Worm (Caenorhabditis elegans) whole organism, midembryonic: ENCODE results near the gene hil-1.

Source experiments
- T22C8.4 ChIP-seq: fragments of 200-800 bp; sonication (Bioruptor generic); IDR thresholded peaks from 2 replicates; pipeline ENCODE4 v1.3.6; 2022; ENCODE audit warnings: missing genetic modification characterization, missing compliant biosample characterization
- cog-1 ChIP-seq: sonication (generic microtip); optimal IDR thresholded peaks from 2 replicates; lab custom pipeline; 2016; ENCODE audit warnings: missing genetic modification characterization, missing compliant biosample characterization
- flt-1 ChIP-seq: fragments of 200-800 bp; sonication (Bioruptor generic); IDR thresholded peaks from 2 replicates; pipeline ENCODE4 v1.3.6; 2022; ENCODE audit warnings: missing genetic modification characterization, missing compliant biosample characterization
- klf-2 ChIP-seq: fragments of 200-800 bp; sonication (Bioruptor generic); conservative IDR thresholded peaks from 2 replicates; pipeline ENCODE4 v1.3.6; 2022; ENCODE audit warnings: missing genetic modification reagents, missing genetic modification characterization, missing compliant biosample characterization
- med-1 ChIP-seq: sonication (generic microtip); optimal IDR thresholded peaks from 2 replicates; lab custom pipeline; 2017; ENCODE audit warnings: missing genetic modification characterization, mild to moderate bottlenecking, missing compliant biosample characterization, antibody characterized with exemption, missing genetic modification reagents; ENCODE audit not compliant: insufficient read depth
- ref-1 ChIP-seq: fragments of 200-800 bp; sonication (Bioruptor generic); conservative IDR thresholded peaks from 2 replicates; pipeline ENCODE4 v1.3.6; 2022; ENCODE audit warnings: missing genetic modification reagents, missing genetic modification characterization, missing compliant biosample characterization
- tab-1 ChIP-seq: fragments of 200-800 bp; sonication (Bioruptor generic); IDR thresholded peaks from 2 replicates; pipeline ENCODE4 v1.3.6; 2022; ENCODE audit warnings: missing genetic modification characterization, missing compliant biosample characterization
- ztf-23 ChIP-seq: fragments of 200-800 bp; sonication (Bioruptor generic); IDR thresholded peaks from 2 replicates; pipeline ENCODE4 v1.3.6; 2022; ENCODE audit warnings: missing genetic modification reagents, missing genetic modification characterization, missing compliant biosample characterization
- ztf-29 ChIP-seq: fragments of 200-800 bp; sonication (Bioruptor generic); IDR thresholded peaks from 2 replicates; pipeline ENCODE4 v1.3.6; 2022; ENCODE audit warnings: missing genetic modification reagents, missing genetic modification characterization, missing compliant biosample characterization

The hil-1 gene

DNA sequence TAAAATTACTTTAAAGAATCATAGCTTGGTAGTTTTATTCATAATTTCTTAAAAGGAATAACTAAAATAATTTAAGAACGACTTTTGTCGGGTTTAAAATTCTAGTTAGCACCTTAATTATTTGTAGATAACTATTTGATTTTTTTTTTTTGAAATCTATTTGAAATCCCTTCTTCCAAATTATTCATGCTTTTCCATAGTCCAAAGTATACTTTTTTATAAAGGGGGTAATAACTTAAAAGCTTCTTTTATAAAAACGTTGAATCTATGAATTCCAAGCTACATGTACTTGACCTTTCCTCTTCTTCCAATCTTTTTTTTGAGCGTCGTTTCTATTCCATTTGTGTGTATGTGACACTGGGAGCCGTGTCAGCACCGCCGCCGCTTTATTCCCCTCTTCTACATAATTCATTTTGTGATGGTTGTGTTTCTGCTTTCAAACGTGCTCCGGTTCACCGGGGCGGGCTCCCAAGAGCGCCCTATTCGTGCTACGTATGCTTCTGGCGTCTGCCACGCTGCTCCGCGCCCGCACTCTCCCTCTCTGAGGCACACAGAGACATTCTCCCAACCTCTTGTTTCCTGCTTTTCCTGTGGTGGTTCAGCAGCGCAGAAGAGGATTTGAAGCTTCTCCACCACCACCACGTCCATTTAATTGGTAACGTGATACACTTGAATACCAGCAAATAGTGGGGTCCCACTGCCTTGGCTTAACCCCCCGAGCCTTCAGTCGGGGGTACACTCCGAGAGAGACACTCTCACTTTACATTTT lies 15.9 kb upstream of the hil-1 start:
- no peak for TF ChIP-seq ztf-23 (GFP tag; lab: Robert Waterston, UW)
- no peak for TF ChIP-seq cog-1 (tag; lab: Kevin White, UChicago)
- TF ChIP-seq ref-1 (GFP tag; lab: Robert Waterston, UW), result no peak
- no peak for TF ChIP-seq tab-1 (GFP tag; lab: Robert Waterston, UW)
- TF ChIP-seq flt-1 (GFP tag; lab: Robert Waterston, UW), result no peak
- TF ChIP-seq T22C8.4, result no peak
- no peak for TF ChIP-seq ztf-29 (GFP tag; lab: Robert Waterston, UW)
- no peak for TF ChIP-seq med-1 (GFP tag; lab: Kevin White, UChicago)
- TF ChIP-seq klf-2 (GFP tag; lab: Robert Waterston, UW), result no peak

DNA sequence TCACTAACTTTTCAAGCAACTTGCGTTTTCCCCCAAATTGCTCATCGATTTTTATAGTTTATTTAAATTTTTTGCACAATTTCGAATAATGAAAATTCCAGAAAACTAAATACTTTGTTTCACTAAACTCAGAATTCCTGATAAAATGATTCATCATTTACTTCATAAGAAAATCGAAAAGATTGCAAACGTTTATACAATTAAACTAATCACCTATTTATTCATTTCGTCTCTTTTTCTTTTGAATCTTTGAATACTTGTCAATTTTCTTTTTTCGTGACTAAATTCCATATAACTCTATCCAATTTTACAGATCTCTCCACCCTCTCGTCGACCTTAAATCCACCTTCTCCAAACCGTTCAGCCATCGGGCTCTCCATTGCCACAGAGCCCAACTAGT lies 13.0 kb upstream of the hil-1 start, which contains the start of gene C30G7.2:
C30G7.2 (plus strand) TSS at position 301 of the 400 bp plus-strand sequence.
- no peak for TF ChIP-seq T22C8.4
- TF ChIP-seq cog-1 (tag; lab: Kevin White, UChicago), result no peak
- no peak for TF ChIP-seq ztf-29 (GFP tag; lab: Robert Waterston, UW)
- TF ChIP-seq tab-1 (GFP tag; lab: Robert Waterston, UW), result no peak
- no peak for TF ChIP-seq ztf-23 (GFP tag; lab: Robert Waterston, UW)
- no peak for TF ChIP-seq flt-1 (GFP tag; lab: Robert Waterston, UW)
- TF ChIP-seq med-1 (GFP tag; lab: Kevin White, UChicago), result no peak
- no peak for TF ChIP-seq klf-2 (GFP tag; lab: Robert Waterston, UW)
- no peak for TF ChIP-seq ref-1 (GFP tag; lab: Robert Waterston, UW)

DNA sequence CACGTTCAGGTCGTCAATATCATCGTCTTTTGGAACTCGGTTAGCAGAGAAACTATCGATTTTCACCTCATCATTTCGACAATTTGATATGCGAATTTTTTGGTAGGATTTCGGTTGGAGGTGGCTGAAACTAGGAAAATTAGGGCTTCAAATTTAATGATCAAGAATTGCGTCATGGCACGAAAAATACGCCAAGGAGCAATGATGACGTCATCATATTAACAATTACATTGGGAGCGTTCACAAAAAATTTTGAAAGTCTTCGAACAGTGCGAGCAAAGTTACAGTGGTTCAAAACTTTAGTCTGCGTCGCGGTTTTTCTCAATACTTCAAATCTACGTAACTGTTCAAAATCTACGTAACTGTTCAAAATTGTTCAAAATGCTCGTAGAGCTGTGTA lies 6.7 kb upstream of the hil-1 start:
- no peak for TF ChIP-seq ztf-23 (GFP tag; lab: Robert Waterston, UW)
- no peak for TF ChIP-seq T22C8.4
- no peak for TF ChIP-seq ztf-29 (GFP tag; lab: Robert Waterston, UW)
- no peak for TF ChIP-seq med-1 (GFP tag; lab: Kevin White, UChicago)
- no peak for TF ChIP-seq klf-2 (GFP tag; lab: Robert Waterston, UW)
- no peak for TF ChIP-seq cog-1 (tag; lab: Kevin White, UChicago)
- no peak for TF ChIP-seq flt-1 (GFP tag; lab: Robert Waterston, UW)
- TF ChIP-seq tab-1 (GFP tag; lab: Robert Waterston, UW), result no peak
- TF ChIP-seq ref-1 (GFP tag; lab: Robert Waterston, UW), result no peak

DNA sequence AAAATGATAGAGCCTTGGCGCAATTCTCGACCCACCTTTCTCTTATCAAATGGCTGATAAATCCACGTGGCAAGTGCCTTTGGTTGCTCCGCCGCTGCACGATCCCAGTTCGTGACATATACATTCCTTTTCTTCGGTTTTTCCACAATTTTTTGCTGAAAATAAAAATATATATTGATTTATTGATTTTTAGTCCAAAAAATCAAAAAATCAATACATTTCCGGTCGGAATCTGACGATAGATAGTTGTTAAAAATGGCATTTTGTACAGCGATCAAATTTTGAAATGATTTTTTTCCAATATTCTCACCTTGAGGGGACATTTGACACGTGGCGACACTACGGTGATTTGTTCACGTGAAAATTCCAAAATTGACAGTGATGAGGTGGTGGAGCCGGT lies 5.8 kb upstream of the hil-1 start:
- no peak for TF ChIP-seq T22C8.4
- TF ChIP-seq ref-1 (GFP tag; lab: Robert Waterston, UW), result no peak

ce11 chrV:14945124-14945523 lies 4.5 kb upstream of the hil-1 start:
- TF ChIP-seq T22C8.4 (peak; percentile 78), ztf-29 (GFP tag; lab: Robert Waterston, UW) (no peak), flt-1 (GFP tag; lab: Robert Waterston, UW) (no peak), ref-1 (GFP tag; lab: Robert Waterston, UW) (no peak)

DNA sequence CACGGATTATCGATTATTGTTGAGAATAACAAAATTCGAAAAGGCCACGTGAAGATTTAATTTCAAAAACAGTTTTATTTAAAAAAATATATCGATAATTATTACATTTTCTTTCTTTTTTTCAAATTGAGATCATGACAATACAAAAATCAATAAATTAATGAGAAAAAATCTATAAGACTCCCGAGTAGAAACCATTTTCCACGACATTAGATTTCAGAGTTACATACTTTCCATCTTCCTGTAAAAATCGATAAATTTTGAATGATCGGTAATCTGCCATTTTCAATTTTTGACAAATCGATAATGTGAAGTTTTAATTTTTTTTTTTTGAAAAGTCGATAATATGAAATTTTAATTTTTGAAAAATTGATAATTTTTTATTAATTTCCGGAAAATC lies 3.9 kb upstream of the hil-1 start, which contains the start of gene C30G7.3:
C30G7.3 (minus strand) TSS at position 8 of the 400 bp plus-strand sequence.
- no peak for TF ChIP-seq klf-2 (GFP tag; lab: Robert Waterston, UW)
- TF ChIP-seq T22C8.4, result no peak
- no peak for TF ChIP-seq cog-1 (tag; lab: Kevin White, UChicago)
- TF ChIP-seq ztf-23 (GFP tag; lab: Robert Waterston, UW), result no peak
- TF ChIP-seq tab-1 (GFP tag; lab: Robert Waterston, UW), result no peak
- TF ChIP-seq med-1 (GFP tag; lab: Kevin White, UChicago), result no peak
- TF ChIP-seq ref-1 (GFP tag; lab: Robert Waterston, UW), result no peak
- no peak for TF ChIP-seq ztf-29 (GFP tag; lab: Robert Waterston, UW)
- no peak for TF ChIP-seq flt-1 (GFP tag; lab: Robert Waterston, UW)

ce11 chrV:14947022-14947421 lies 2.6 kb upstream of the hil-1 start, which contains the start of gene C30G7.4:
C30G7.4 (minus strand) TSS chrV:14947122.
- TF ChIP-seq flt-1 (GFP tag; lab: Robert Waterston, UW), result no peak
- no peak for TF ChIP-seq T22C8.4
- no peak for TF ChIP-seq cog-1 (tag; lab: Kevin White, UChicago)
- TF ChIP-seq ref-1 (GFP tag; lab: Robert Waterston, UW), result no peak
- TF ChIP-seq tab-1 (GFP tag; lab: Robert Waterston, UW), result no peak
- no peak for TF ChIP-seq ztf-29 (GFP tag; lab: Robert Waterston, UW)
- no peak for TF ChIP-seq ztf-23 (GFP tag; lab: Robert Waterston, UW)
- no peak for TF ChIP-seq med-1 (GFP tag; lab: Kevin White, UChicago)
- no peak for TF ChIP-seq klf-2 (GFP tag; lab: Robert Waterston, UW)

DNA sequence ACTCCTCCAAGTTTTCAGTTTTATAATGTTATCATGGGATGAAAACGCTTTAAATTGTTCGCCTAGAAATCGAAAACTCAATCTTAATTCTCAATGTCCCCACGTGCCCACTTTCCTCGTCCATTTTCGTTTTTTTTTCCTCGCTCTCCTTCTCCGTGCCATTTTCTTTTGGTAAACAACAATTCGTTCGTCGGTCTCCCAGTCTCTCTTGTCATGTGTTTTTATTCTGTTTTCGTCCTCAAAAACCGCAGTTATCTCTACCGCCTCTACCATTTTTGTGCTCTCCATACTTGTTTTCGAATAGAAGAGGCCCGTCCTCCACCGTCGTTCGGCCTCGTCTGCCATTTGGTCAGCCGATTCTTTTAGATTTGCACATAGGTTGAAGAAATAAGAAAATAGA lies 1.0 kb upstream of the hil-1 start:
- TF ChIP-seq cog-1 (tag; lab: Kevin White, UChicago) (no peak), flt-1 (GFP tag; lab: Robert Waterston, UW) (no peak), ztf-29 (GFP tag; lab: Robert Waterston, UW) (no peak), klf-2 (GFP tag; lab: Robert Waterston, UW) (no peak), tab-1 (GFP tag; lab: Robert Waterston, UW) (no peak), med-1 (GFP tag; lab: Kevin White, UChicago) (no peak), ztf-23 (GFP tag; lab: Robert Waterston, UW) (no peak), ref-1 (GFP tag; lab: Robert Waterston, UW) (no peak), T22C8.4 (no peak)

DNA sequence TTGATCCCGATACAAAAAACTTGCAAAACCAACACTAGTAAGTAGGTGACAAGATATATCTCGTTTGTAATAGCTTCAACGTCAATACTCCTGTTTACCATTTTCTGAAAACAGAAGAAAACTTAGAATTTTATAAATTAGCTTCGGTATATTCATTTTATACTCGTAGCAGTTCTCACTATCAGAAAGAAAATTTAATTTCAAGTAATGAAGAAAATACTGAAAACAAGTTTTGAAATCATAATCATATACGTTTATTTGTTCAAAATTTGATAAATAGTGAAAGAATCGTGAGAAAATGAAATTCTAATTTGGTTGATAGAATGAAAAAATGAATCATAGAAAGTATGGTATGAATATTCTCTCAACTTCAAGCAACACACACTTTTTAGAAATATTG lies 5.1 kb downstream of the hil-1 start, which contains the start of gene C30G7.5:
C30G7.5 (minus strand) TSS at position 101 of the 400 bp plus-strand sequence.
- no peak for TF ChIP-seq med-1 (GFP tag; lab: Kevin White, UChicago)
- TF ChIP-seq flt-1 (GFP tag; lab: Robert Waterston, UW), result no peak
- no peak for TF ChIP-seq klf-2 (GFP tag; lab: Robert Waterston, UW)
- TF ChIP-seq ztf-23 (GFP tag; lab: Robert Waterston, UW), result no peak
- no peak for TF ChIP-seq tab-1 (GFP tag; lab: Robert Waterston, UW)
- TF ChIP-seq cog-1 (tag; lab: Kevin White, UChicago), result no peak
- TF ChIP-seq ztf-29 (GFP tag; lab: Robert Waterston, UW), result no peak
